Fruit fly (Drosophila melanogaster) whole organism, embryonic: ENCODE results near the gene CG12279.

Experiments
- Bteb2 ChIP-seq: fragments of 200-800 bp; sonication (Bioruptor generic); optimal IDR thresholded peaks from 2 replicates; lab custom pipeline; 2016; ENCODE audit warnings: missing biosample characterization, missing genetic modification characterization
- CG10565 ChIP-seq: fragments of 200-800 bp; sonication (Bioruptor generic); optimal IDR thresholded peaks from 3 replicates; lab custom pipeline; 2016; ENCODE audit warnings: missing biosample characterization, mild to moderate bottlenecking, missing genetic modification characterization
- CG11723 ChIP-seq: fragments of 200-800 bp; sonication (Bioruptor generic); optimal IDR thresholded peaks from 2 replicates; lab custom pipeline; 2017; ENCODE audit warnings: missing biosample characterization, mild to moderate bottlenecking, missing genetic modification characterization
- CG12219 ChIP-seq: fragments of 200-800 bp; sonication (Bioruptor generic); optimal IDR thresholded peaks from 3 replicates; lab custom pipeline; 2018; ENCODE audit warnings: missing biosample characterization, mild to moderate bottlenecking, missing genetic modification characterization
- CG15514 ChIP-seq: fragments of 200-800 bp; sonication (Bioruptor generic); optimal IDR thresholded peaks from 3 replicates; lab custom pipeline; 2017; ENCODE audit warnings: missing biosample characterization, missing genetic modification characterization, mild to moderate bottlenecking, moderate library complexity, missing genetic modification reagents
- CG18011 ChIP-seq: fragments of 200-800 bp; sonication (Bioruptor generic); optimal IDR thresholded peaks from 2 replicates; lab custom pipeline; 2017; ENCODE audit warnings: missing biosample characterization, missing genetic modification characterization, mild to moderate bottlenecking, moderate library complexity, missing genotype
- CG18476 ChIP-seq: fragments of 200-800 bp; sonication (Bioruptor generic); optimal IDR thresholded peaks from 2 replicates; lab custom pipeline; 2016; ENCODE audit warnings: missing biosample characterization, mild to moderate bottlenecking, missing genetic modification characterization
- CG30403 ChIP-seq: fragments of 200-800 bp; sonication (Bioruptor generic); optimal IDR thresholded peaks from 3 replicates; lab custom pipeline; 2016; ENCODE audit warnings: missing biosample characterization, missing genetic modification characterization
- CG31388 ChIP-seq: fragments of 200-800 bp; sonication (Bioruptor generic); optimal IDR thresholded peaks from 2 replicates; lab custom pipeline; 2016; ENCODE audit warnings: missing biosample characterization, missing genetic modification characterization
- CG31441 ChIP-seq: fragments of 200-800 bp; sonication (Bioruptor generic); IDR thresholded peaks from 2 replicates; pipeline ENCODE4 v1.3.6; 2022; ENCODE audit warnings: missing biosample characterization, missing genetic modification characterization
- CG4424 ChIP-seq: fragments of 200-800 bp; sonication (Bioruptor generic); optimal IDR thresholded peaks from 3 replicates; lab custom pipeline; 2016; ENCODE audit warnings: missing biosample characterization, missing genetic modification characterization
- CG4707 ChIP-seq: fragments of 200-800 bp; sonication (Bioruptor generic); optimal IDR thresholded peaks from 2 replicates; lab custom pipeline; 2018; ENCODE audit warnings: missing biosample characterization, mild to moderate bottlenecking, missing genetic modification characterization, moderate library complexity
- CG5180 ChIP-seq: fragments of 200-800 bp; sonication (Bioruptor generic); optimal IDR thresholded peaks from 3 replicates; lab custom pipeline; 2017; ENCODE audit warnings: missing biosample characterization, missing genetic modification characterization, mild to moderate bottlenecking, moderate library complexity, missing genetic modification reagents
- CG6254 ChIP-seq: fragments of 200-800 bp; sonication (Bioruptor generic); optimal IDR thresholded peaks from 3 replicates; lab custom pipeline; 2017; ENCODE audit warnings: mild to moderate bottlenecking, missing biosample characterization, missing genetic modification reagents, missing genetic modification characterization
- CG8944 ChIP-seq: fragments of 200-800 bp; sonication (Bioruptor generic); optimal IDR thresholded peaks from 3 replicates; lab custom pipeline; 2016; ENCODE audit warnings: missing biosample characterization, missing genetic modification characterization
- CTCF ChIP-seq: fragments of 200-800 bp; sonication (Bioruptor generic); optimal IDR thresholded peaks from 2 replicates; lab custom pipeline; 2017; ENCODE audit warnings: missing biosample characterization, mild to moderate bottlenecking, missing genetic modification characterization, moderate library complexity
- Dbx ChIP-seq: fragments of 200-800 bp; sonication (Bioruptor generic); IDR thresholded peaks from 3 replicates; pipeline ENCODE4 v1.3.6; 2022; ENCODE audit warnings: missing biosample characterization, missing genetic modification characterization
- Doc2 ChIP-seq: fragments of 200-800 bp; sonication (Bioruptor generic); IDR thresholded peaks from 2 replicates; pipeline ENCODE4 v1.3.6; 2022; ENCODE audit warnings: missing biosample characterization, missing genetic modification characterization
- HLH54F ChIP-seq: fragments of 200-800 bp; sonication (Bioruptor generic); optimal IDR thresholded peaks from 3 replicates; lab custom pipeline; 2016; ENCODE audit warnings: missing biosample characterization, missing genetic modification characterization
- Nf-YC ChIP-seq: fragments of 200-800 bp; optimal IDR thresholded peaks from 3 replicates; lab custom pipeline; 2019; ENCODE audit warnings: missing biosample characterization, mild to moderate bottlenecking, missing genetic modification characterization, moderate library complexity
- Taf1 ChIP-seq: fragments of 200-800 bp; sonication (Bioruptor generic); IDR thresholded peaks from 2 replicates; pipeline ENCODE4 v1.3.6; 2022; ENCODE audit warnings: missing biosample characterization, missing genetic modification characterization
- Vsx1 ChIP-seq: fragments of 200-800 bp; sonication (Bioruptor generic); optimal IDR thresholded peaks from 2 replicates; lab custom pipeline; 2017; ENCODE audit warnings: missing biosample characterization, mild to moderate bottlenecking, missing genetic modification characterization, missing genetic modification reagents
- amos ChIP-seq: fragments of 200-800 bp; sonication (Bioruptor generic); IDR thresholded peaks from 2 replicates; pipeline ENCODE4 v1.3.6; 2022; ENCODE audit warnings: missing biosample characterization, missing genetic modification characterization; ENCODE audit not compliant: partially characterized antibody
- ato ChIP-seq: fragments of 200-800 bp; sonication (Bioruptor generic); IDR thresholded peaks from 2 replicates; pipeline ENCODE4 v1.3.6; 2022; ENCODE audit warnings: missing biosample characterization, missing genetic modification characterization; ENCODE audit not compliant: partially characterized antibody
- bbx ChIP-seq: fragments of 200-800 bp; sonication (Bioruptor generic); IDR thresholded peaks from 2 replicates; pipeline ENCODE4 v1.3.6; 2022; ENCODE audit warnings: missing biosample characterization, missing genetic modification characterization; ENCODE audit not compliant: partially characterized antibody
- bsh ChIP-seq, 2 experiments: fragments of 200-800 bp; sonication (Bioruptor generic); optimal IDR thresholded peaks; 2 replicates each; lab custom pipeline; 2017 to 2018; ENCODE audit warnings: mild to moderate bottlenecking in 2 of 2, missing biosample characterization in 2 of 2, missing genetic modification characterization in 2 of 2, moderate library complexity in 1 of 2
- btn ChIP-seq: fragments of 200-800 bp; sonication (Bioruptor generic); optimal IDR thresholded peaks from 2 replicates; lab custom pipeline; 2016; ENCODE audit warnings: missing biosample characterization, missing genetic modification characterization
- caup ChIP-seq: fragments of 200-800 bp; sonication (Bioruptor generic); optimal IDR thresholded peaks from 3 replicates; lab custom pipeline; 2017; ENCODE audit warnings: missing biosample characterization, mild to moderate bottlenecking, missing genetic modification characterization, moderate library complexity; ENCODE audit not compliant: severe bottlenecking
- cg ChIP-seq: fragments of 200-800 bp; sonication (Bioruptor generic); optimal IDR thresholded peaks from 3 replicates; lab custom pipeline; 2019; ENCODE audit warnings: missing biosample characterization, mild to moderate bottlenecking, missing genetic modification characterization, moderate library complexity
- chm ChIP-seq: fragments of 200-800 bp; sonication (Bioruptor generic); IDR thresholded peaks from 2 replicates; pipeline ENCODE4 v1.3.6; 2022; ENCODE audit warnings: missing biosample characterization, missing genetic modification characterization
- crol ChIP-seq: fragments of 200-800 bp; sonication (Bioruptor generic); IDR thresholded peaks from 2 replicates; pipeline ENCODE4 v1.3.6; 2022; ENCODE audit warnings: missing biosample characterization, missing genetic modification characterization
- da ChIP-seq: fragments of 200-800 bp; sonication (Bioruptor generic); optimal IDR thresholded peaks from 2 replicates; lab custom pipeline; 2016; ENCODE audit warnings: missing biosample characterization, missing genetic modification characterization
- en ChIP-seq: fragments of 200-800 bp; sonication (Bioruptor generic); optimal IDR thresholded peaks from 2 replicates; lab custom pipeline; 2016; ENCODE audit warnings: missing biosample characterization, missing genetic modification characterization
- esg ChIP-seq: fragments of 200-800 bp; sonication (Bioruptor generic); conservative IDR thresholded peaks from 2 replicates; pipeline ENCODE4 v1.3.6; 2022; ENCODE audit warnings: missing biosample characterization, missing genetic modification characterization
- inv ChIP-seq: fragments of 200-800 bp; sonication (Bioruptor generic); IDR thresholded peaks from 2 replicates; pipeline ENCODE4 v1.3.6; 2022; ENCODE audit warnings: missing biosample characterization, missing genetic modification characterization; ENCODE audit not compliant: partially characterized antibody
- jumu ChIP-seq: fragments of 200-800 bp; sonication (Bioruptor generic); optimal IDR thresholded peaks from 3 replicates; lab custom pipeline; 2016; ENCODE audit warnings: missing biosample characterization, missing genetic modification characterization
- kay ChIP-seq: fragments of 200-800 bp; sonication (Bioruptor generic); optimal IDR thresholded peaks from 2 replicates; lab custom pipeline; 2016; ENCODE audit warnings: missing biosample characterization, missing genetic modification characterization
- kni ChIP-seq: fragments of 200-800 bp; sonication (Bioruptor generic); optimal IDR thresholded peaks from 3 replicates; lab custom pipeline; 2017; ENCODE audit warnings: mild to moderate bottlenecking, missing biosample characterization, missing genetic modification reagents, missing genetic modification characterization
- nmo ChIP-seq: fragments of 200-800 bp; sonication (Bioruptor generic); optimal IDR thresholded peaks from 2 replicates; lab custom pipeline; 2018; ENCODE audit warnings: missing biosample characterization, mild to moderate bottlenecking, missing genetic modification characterization, moderate library complexity
- peb ChIP-seq: fragments of 200-800 bp; sonication (Bioruptor generic); IDR thresholded peaks from 2 replicates; pipeline ENCODE4 v1.3.6; 2022; ENCODE audit warnings: missing biosample characterization, missing genetic modification characterization
- ro ChIP-seq: fragments of 200-800 bp; sonication (Bioruptor generic); IDR thresholded peaks from 2 replicates; pipeline ENCODE4 v1.3.6; 2022; ENCODE audit warnings: missing biosample characterization, missing genetic modification characterization
- sc ChIP-seq, 3 experiments: fragments of >200 bp in 2 of 3; fragments of 200-800 bp in 1 of 3; sonication (Bioruptor generic) in 1 of 3; optimal IDR thresholded peaks; 2 replicates in 2 of 3; 3 replicates in 1 of 3; lab custom pipeline; 2017; ENCODE audit warnings: mild to moderate bottlenecking in 1 of 3, missing biosample characterization in 1 of 3, missing genetic modification characterization in 1 of 3, missing genetic modification reagents in 1 of 3
- seq ChIP-seq: fragments of 200-800 bp; sonication (Bioruptor generic); IDR thresholded peaks from 2 replicates; pipeline ENCODE4 v1.3.6; 2022; ENCODE audit warnings: missing biosample characterization, missing genetic modification characterization
- sqz ChIP-seq: fragments of 200-800 bp; sonication (Bioruptor generic); optimal IDR thresholded peaks from 3 replicates; lab custom pipeline; 2018; ENCODE audit warnings: missing biosample characterization, mild to moderate bottlenecking, missing genetic modification characterization
- wor ChIP-seq: fragments of 200-800 bp; sonication (Bioruptor generic); IDR thresholded peaks from 2 replicates; pipeline ENCODE4 v1.3.6; 2022; ENCODE audit warnings: missing biosample characterization, missing genetic modification characterization

CG12279 gene

DNA sequence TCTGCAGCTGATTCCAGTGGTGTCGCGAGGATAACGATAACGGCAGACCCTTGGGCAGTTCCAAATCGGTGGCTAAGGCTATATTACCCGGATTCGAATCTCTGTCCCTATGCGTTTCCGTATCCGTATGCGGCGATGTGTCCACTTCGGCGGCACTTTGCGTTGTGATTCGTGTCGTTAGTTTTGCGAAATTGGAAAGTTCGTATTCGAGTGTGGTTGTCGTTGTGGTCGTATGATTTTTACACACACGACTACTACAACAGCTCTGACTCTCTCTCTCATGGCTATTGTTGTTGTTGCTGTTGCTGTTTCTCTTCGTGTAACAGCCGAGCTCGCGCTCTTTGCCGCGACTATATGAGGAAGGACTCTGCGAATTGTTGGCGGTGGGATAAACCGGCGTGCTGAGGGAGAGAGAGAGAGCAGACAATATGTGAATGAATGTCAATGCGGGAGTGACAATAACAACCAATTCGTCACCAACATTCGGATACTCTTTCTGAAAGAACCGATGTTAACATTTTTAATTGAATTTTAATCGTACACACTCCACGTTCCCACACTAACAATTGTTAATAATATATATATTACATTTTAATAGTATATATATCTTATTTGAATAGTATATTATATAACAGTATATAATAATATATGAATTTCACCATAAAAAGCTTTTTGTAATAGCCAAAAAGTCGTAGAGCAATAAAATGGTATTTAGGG lies 14.9 kb downstream of the CG12279 start (continued):
- TF ChIP-seq ato (peak; percentile 37; the same call in 1 of the 2 replicates), CG10565 (GFP tag; lab: Kevin White, UChicago) (no peak), sc (optimal IDR thresholded peaks at IDR 0.05; lab: Kevin White, UChicago) (no peak), sc (GFP tag; optimal IDR thresholded peaks at IDR 0.05; lab: Kevin White, UChicago) (no peak), crol (GFP tag; lab: Robert Waterston, UW) (no peak), chm (no peak), CG4707 (no peak), CG18011 (GFP tag; lab: Kevin White, UChicago) (no peak), bsh (GFP tag; optimal IDR thresholded peaks at IDR 0.05; lab: Kevin White, UChicago) (peak; percentile 17 to 33), amos (GFP tag; lab: Robert Waterston, UW) (no peak; the same call in 1 of the 2 replicates), CTCF (no peak), inv (GFP tag; lab: Robert Waterston, UW) (no peak), caup (GFP tag; lab: Kevin White, UChicago) (peak; percentile 42), Dbx (no peak), CG11723 (GFP tag; lab: Kevin White, UChicago) (no peak), HLH54F (GFP tag; lab: Kevin White, UChicago) (no peak), CG31441 (GFP tag; lab: Robert Waterston, UW) (peak; percentile 41), CG30403 (GFP tag; lab: Kevin White, UChicago) (no peak), CG5180 (GFP tag; lab: Kevin White, UChicago) (no peak), da (no peak), kay (GFP tag; lab: Kevin White, UChicago) (no peak), btn (GFP tag; lab: Kevin White, UChicago) (no peak), Taf1 (no peak), Nf-YC (tag; lab: Kevin White, UChicago) (no peak), CG31388 (GFP tag; lab: Kevin White, UChicago) (no peak), CG8944 (no peak), CG6254 (GFP tag; lab: Kevin White, UChicago) (peak; percentile 12), esg (no peak), Vsx1 (GFP tag; lab: Kevin White, UChicago) (no peak), bbx (GFP tag; lab: Robert Waterston, UW) (no peak; the same call in 1 of the 2 replicates), CG15514 (GFP tag; lab: Kevin White, UChicago) (peak; percentile 33), cg (GFP tag; lab: Kevin White, UChicago) (peak; percentile 67), peb (GFP tag; lab: Robert Waterston, UW) (no peak), wor (GFP tag; lab: Robert Waterston, UW) (no peak), en (no peak), CG4424 (GFP tag; lab: Kevin White, UChicago) (peak; percentile 14), seq (GFP tag; lab: Robert Waterston, UW) (no peak), ro (GFP tag; lab: Robert Waterston, UW) (no peak), sqz (no peak), CG18476 (no peak), Doc2 (no peak), jumu (no peak), Bteb2 (GFP tag; lab: Kevin White, UChicago) (no peak), kni (GFP tag; lab: Kevin White, UChicago) (no peak), CG12219 (GFP tag; lab: Kevin White, UChicago) (no peak), nmo (GFP tag; lab: Kevin White, UChicago) (peak; percentile 36)
